Fruit fly (Drosophila melanogaster) whole organism: ENCODE results near the gene CG33269.

ENCODE experiments used
- CG8478 ChIP-seq: fragments of >200 bp; optimal IDR thresholded peaks from 2 replicates; lab custom pipeline; 2018; ENCODE audit warnings: inconsistent platforms
- Dll ChIP-seq: fragments of >200 bp; optimal IDR thresholded peaks from 2 replicates; lab custom pipeline; 2017
- EcR ChIP-seq, 2 experiments: fragments of >200 bp; optimal IDR thresholded peaks; 2 replicates each; lab custom pipeline; 2017; ENCODE audit warnings: missing biosample characterization in 2 of 2, missing genetic modification characterization in 2 of 2, missing genetic modification reagents in 2 of 2
- pan ChIP-seq: fragments of >200 bp; optimal IDR thresholded peaks from 2 replicates; lab custom pipeline; 2017
- psq ChIP-seq: fragments of >200 bp; optimal IDR thresholded peaks from 2 replicates; lab custom pipeline; 2017
- usp ChIP-seq: fragments of >200 bp; optimal IDR thresholded peaks from 2 replicates; lab custom pipeline; 2017; ENCODE audit warnings: missing biosample characterization, missing genetic modification characterization, mixed read lengths

Gene CG33269

dm6 chr3L:11560885-11561284, 21.1 kb downstream of the CG33269 start:
- TF ChIP-seq pan (lab: Kevin White, UChicago) (no peak), EcR (GFP tag; optimal IDR thresholded peaks at IDR 0.05; lab: Kevin White, UChicago) (peak; percentile 58 to 74)

- no peak for TF ChIP-seq psq (lab: Kevin White, UChicago)
- TF ChIP-seq pan (lab: Kevin White, UChicago), result no peak
- no peak for TF ChIP-seq usp (GFP tag; lab: Kevin White, UChicago)
These were observed 24.8 kb downstream of the CG33269 start for dm6 chr3L:11557209-11557608.

- TF ChIP-seq CG8478 (lab: Kevin White, UChicago), result no peak
- no peak for TF ChIP-seq usp (GFP tag; lab: Kevin White, UChicago)
- no peak for TF ChIP-seq psq (lab: Kevin White, UChicago)
- no peak for TF ChIP-seq EcR (GFP tag; optimal IDR thresholded peaks at IDR 0.05; lab: Kevin White, UChicago)
- no peak for TF ChIP-seq pan (lab: Kevin White, UChicago)
- TF ChIP-seq Dll (lab: Kevin White, UChicago), result no peak
These were observed 25.4 kb downstream of the CG33269 start for dm6 chr3L:11556637-11557036.

dm6 chr3L:11555662-11556460, 26.1 kb downstream of the CG33269 start:
- TF ChIP-seq CG8478 (lab: Kevin White, UChicago), result no peak
- TF ChIP-seq usp (GFP tag; lab: Kevin White, UChicago), result no peak
- TF ChIP-seq Dll (lab: Kevin White, UChicago), result no peak
- TF ChIP-seq psq (lab: Kevin White, UChicago), result no peak
- no peak for TF ChIP-seq EcR (GFP tag; optimal IDR thresholded peaks at IDR 0.05; lab: Kevin White, UChicago)
- TF ChIP-seq pan (lab: Kevin White, UChicago), result no peak

dm6 chr3L:11554796-11555195, 27.2 kb downstream of the CG33269 start:
- TF ChIP-seq CG8478 (lab: Kevin White, UChicago), result no peak
- TF ChIP-seq Dll (lab: Kevin White, UChicago), result no peak
- TF ChIP-seq EcR (GFP tag; optimal IDR thresholded peaks at IDR 0.05; lab: Kevin White, UChicago), result no peak
- TF ChIP-seq usp (GFP tag; lab: Kevin White, UChicago), result no peak
- TF ChIP-seq pan (lab: Kevin White, UChicago), result no peak
- TF ChIP-seq psq (lab: Kevin White, UChicago), result no peak

dm6 chr3L:11554338-11554737, 27.7 kb downstream of the CG33269 start:
- TF ChIP-seq usp (GFP tag; lab: Kevin White, UChicago) (no peak), CG8478 (lab: Kevin White, UChicago) (no peak), Dll (lab: Kevin White, UChicago) (no peak), psq (lab: Kevin White, UChicago) (no peak), EcR (GFP tag; optimal IDR thresholded peaks at IDR 0.05; lab: Kevin White, UChicago) (no peak)

dm6 chr3L:11553672-11554068, 28.3 kb downstream of the CG33269 start:
- TF ChIP-seq psq (lab: Kevin White, UChicago) (no peak), Dll (lab: Kevin White, UChicago) (no peak), CG8478 (lab: Kevin White, UChicago) (no peak), EcR (GFP tag; optimal IDR thresholded peaks at IDR 0.05; lab: Kevin White, UChicago) (no peak), usp (GFP tag; lab: Kevin White, UChicago) (no peak), pan (lab: Kevin White, UChicago) (no peak)

dm6 chr3L:11552996-11553671, 28.9 kb downstream of the CG33269 start:
- peak; percentile 56 for TF ChIP-seq CG8478 (lab: Kevin White, UChicago)
- no peak for TF ChIP-seq psq (lab: Kevin White, UChicago)
- no peak for TF ChIP-seq pan (lab: Kevin White, UChicago)
- peak; percentile 98 for TF ChIP-seq Dll (lab: Kevin White, UChicago)

- TF ChIP-seq psq (lab: Kevin White, UChicago), result no peak
- TF ChIP-seq CG8478 (lab: Kevin White, UChicago), result no peak
- TF ChIP-seq Dll (lab: Kevin White, UChicago), result no peak
These were observed 30.0 kb downstream of the CG33269 start for dm6 chr3L:11551949-11552348.

dm6 chr3L:11550359-11551056, 31.5 kb downstream of the CG33269 start:
- TF ChIP-seq psq (lab: Kevin White, UChicago), result no peak
- TF ChIP-seq CG8478 (lab: Kevin White, UChicago), result no peak
- TF ChIP-seq Dll (lab: Kevin White, UChicago), result no peak
- no peak for TF ChIP-seq pan (lab: Kevin White, UChicago)
- no peak for TF ChIP-seq EcR (GFP tag; optimal IDR thresholded peaks at IDR 0.05; lab: Kevin White, UChicago)
- TF ChIP-seq usp (GFP tag; lab: Kevin White, UChicago), result no peak

dm6 chr3L:11549432-11549831, 32.6 kb downstream of the CG33269 start:
- no peak for TF ChIP-seq psq (lab: Kevin White, UChicago)
- TF ChIP-seq CG8478 (lab: Kevin White, UChicago), result no peak
- no peak for TF ChIP-seq pan (lab: Kevin White, UChicago)
- TF ChIP-seq Dll (lab: Kevin White, UChicago), result no peak
- no peak for TF ChIP-seq usp (GFP tag; lab: Kevin White, UChicago)
- TF ChIP-seq EcR (GFP tag; optimal IDR thresholded peaks at IDR 0.05; lab: Kevin White, UChicago), result no peak
